Worm (Caenorhabditis elegans) whole organism, L4/young adult: ENCODE results near the gene dach-1.

Experiments
- W03F9.2 ChIP-seq: fragments of 150-350 bp; optimal IDR thresholded peaks from 2 replicates; lab custom pipeline; 2014; ENCODE audit warnings: missing biosample characterization, missing genetic modification characterization
- dao-5 ChIP-seq: sonication (generic microtip); optimal IDR thresholded peaks from 2 replicates; lab custom pipeline; 2016; ENCODE audit warnings: missing genotype, missing genetic modification characterization, moderate library complexity, missing compliant biosample characterization
- him-1 ChIP-seq: sonication (generic microtip); optimal IDR thresholded peaks from 2 replicates; lab custom pipeline; 2016; ENCODE audit warnings: missing genotype, missing genetic modification reagents, missing genetic modification characterization, missing compliant biosample characterization

DNA sequence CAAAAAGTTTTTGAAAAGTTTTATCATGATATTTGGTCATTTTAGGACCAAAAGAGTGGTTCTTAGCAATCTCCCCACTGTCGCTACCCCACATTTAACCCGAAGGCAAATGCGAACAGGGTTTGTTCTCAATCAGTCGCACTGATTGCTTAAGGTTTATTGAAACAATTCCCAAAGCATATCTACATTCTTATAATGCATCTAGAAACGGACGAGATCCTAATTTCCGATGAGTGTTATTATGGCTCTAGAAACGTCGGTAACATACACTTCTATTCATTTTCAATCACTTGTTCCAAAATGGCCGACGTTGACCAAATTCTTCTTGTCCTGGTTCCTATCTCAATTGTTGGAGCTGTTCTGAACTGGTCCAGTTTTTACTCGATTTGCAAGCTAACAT lies 28.2 kb upstream of the dach-1 start, which contains the start of gene srx-65:
- TF ChIP-seq dao-5: no peak
- TF ChIP-seq W03F9.2 (tag; lab: Kevin White, UChicago): no peak
- TF ChIP-seq him-1 (tag; lab: Kevin White, UChicago): no peak
